Worm (Caenorhabditis elegans) whole organism, L4/young adult: Measurements from ENCODE around the gene srh-113.

Experiments used
- dao-5 ChIP-seq: sonication (generic microtip); optimal IDR thresholded peaks from 2 replicates; lab custom pipeline; 2016; ENCODE audit warnings: missing genotype, missing genetic modification characterization, moderate library complexity, missing compliant biosample characterization
- him-1 ChIP-seq: sonication (generic microtip); optimal IDR thresholded peaks from 2 replicates; lab custom pipeline; 2016; ENCODE audit warnings: missing genotype, missing genetic modification reagents, missing genetic modification characterization, missing compliant biosample characterization

ce11 chrV:17171551-17171950 lies 41.3 kb upstream of the srh-113 start, which contains the start of gene srbc-26:
- TF ChIP-seq dao-5 (tag; lab: Kevin White, UChicago) (no peak), him-1 (tag; lab: Kevin White, UChicago) (no peak)
